Fruit fly (Drosophila melanogaster) whole organism, embryonic: ENCODE data around the gene cbt.

Experiments
- B-H1 ChIP-seq: fragments of 200-800 bp; sonication (Bioruptor generic); IDR thresholded peaks from 3 replicates; pipeline ENCODE4 v1.3.6; 2022; ENCODE audit warnings: missing biosample characterization, missing genetic modification characterization
- B-H2 ChIP-seq: fragments of 200-800 bp; sonication (Bioruptor generic); optimal IDR thresholded peaks from 2 replicates; lab custom pipeline; 2018; ENCODE audit warnings: missing biosample characterization, mild to moderate bottlenecking, missing genetic modification characterization
- Blimp-1 ChIP-seq: fragments of 200-800 bp; sonication (Bioruptor generic); optimal IDR thresholded peaks from 3 replicates; lab custom pipeline; 2018; ENCODE audit warnings: missing biosample characterization, missing genetic modification characterization, mild to moderate bottlenecking, moderate library complexity, missing genetic modification reagents
- CG10959 ChIP-seq: fragments of 200-800 bp; sonication (Bioruptor generic); IDR thresholded peaks from 2 replicates; pipeline ENCODE4 v1.3.6; 2022; ENCODE audit warnings: missing biosample characterization, missing genetic modification characterization
- CG11085 ChIP-seq: fragments of 200-800 bp; sonication (Bioruptor generic); IDR thresholded peaks from 2 replicates; pipeline ENCODE4 v1.3.6; 2022; ENCODE audit warnings: missing biosample characterization, missing genetic modification characterization
- CG11560 ChIP-seq: fragments of 200-800 bp; sonication (Bioruptor generic); IDR thresholded peaks from 3 replicates; pipeline ENCODE4 v1.3.6; 2022; ENCODE audit warnings: missing biosample characterization, missing genetic modification characterization
- CG12219 ChIP-seq: fragments of 200-800 bp; sonication (Bioruptor generic); optimal IDR thresholded peaks from 3 replicates; lab custom pipeline; 2018; ENCODE audit warnings: missing biosample characterization, mild to moderate bottlenecking, missing genetic modification characterization
- CG12299 ChIP-seq: fragments of 200-800 bp; sonication (Bioruptor generic); optimal IDR thresholded peaks from 2 replicates; lab custom pipeline; 2018; ENCODE audit warnings: missing biosample characterization, mild to moderate bottlenecking, missing genetic modification characterization
- CG13424 ChIP-seq: fragments of 200-800 bp; sonication (Bioruptor generic); optimal IDR thresholded peaks from 2 replicates; lab custom pipeline; 2019; ENCODE audit warnings: missing biosample characterization, mild to moderate bottlenecking, missing genetic modification characterization, moderate library complexity
- CG13775 ChIP-seq: fragments of 200-800 bp; sonication (Bioruptor generic); optimal IDR thresholded peaks from 3 replicates; lab custom pipeline; 2017; ENCODE audit warnings: missing biosample characterization, mild to moderate bottlenecking, missing genetic modification characterization
- CG14441 ChIP-seq: fragments of 200-800 bp; sonication (Bioruptor generic); IDR thresholded peaks from 2 replicates; pipeline ENCODE4 v1.3.6; 2022; ENCODE audit warnings: missing biosample characterization, missing genetic modification characterization
- CG15073 ChIP-seq: fragments of 200-800 bp; sonication (Bioruptor generic); optimal IDR thresholded peaks from 2 replicates; lab custom pipeline; 2016; ENCODE audit warnings: missing biosample characterization, missing genetic modification characterization
- CG17186 ChIP-seq: fragments of 200-800 bp; sonication (Bioruptor generic); optimal IDR thresholded peaks from 3 replicates; lab custom pipeline; 2017; ENCODE audit warnings: missing biosample characterization, missing genetic modification reagents, missing genetic modification characterization
- CG17328 ChIP-seq: fragments of 200-800 bp; sonication (Bioruptor generic); IDR thresholded peaks from 2 replicates; pipeline ENCODE4 v1.3.6; 2022; ENCODE audit warnings: missing biosample characterization, missing genetic modification characterization
- CG2120 ChIP-seq: fragments of 200-800 bp; sonication (Bioruptor generic); optimal IDR thresholded peaks from 3 replicates; lab custom pipeline; 2016; ENCODE audit warnings: missing biosample characterization, missing genetic modification characterization
- CG34224 ChIP-seq: fragments of 200-800 bp; sonication (Bioruptor generic); IDR thresholded peaks from 3 replicates; pipeline ENCODE4 v1.3.6; 2022; ENCODE audit warnings: missing biosample characterization, missing genetic modification characterization; ENCODE audit not compliant: partially characterized antibody
- CG6654 ChIP-seq: fragments of 200-800 bp; sonication (Bioruptor generic); optimal IDR thresholded peaks from 2 replicates; lab custom pipeline; 2017; ENCODE audit warnings: missing biosample characterization, mild to moderate bottlenecking, missing genetic modification characterization
- CG7556 ChIP-seq: fragments of 200-800 bp; sonication (Bioruptor generic); optimal IDR thresholded peaks from 2 replicates; lab custom pipeline; 2017; ENCODE audit warnings: missing biosample characterization, mild to moderate bottlenecking, missing genetic modification characterization
- CG7839 ChIP-seq: fragments of 200-800 bp; sonication (Bioruptor generic); optimal IDR thresholded peaks from 3 replicates; lab custom pipeline; 2018; ENCODE audit warnings: missing biosample characterization, mild to moderate bottlenecking, missing genetic modification characterization, moderate library complexity
- CG7963 ChIP-seq: fragments of 200-800 bp; sonication (Bioruptor generic); IDR thresholded peaks from 3 replicates; pipeline ENCODE4 v1.3.6; 2022; ENCODE audit warnings: missing biosample characterization, missing genetic modification characterization; ENCODE audit not compliant: partially characterized antibody
- Fer1 ChIP-seq: fragments of 200-800 bp; sonication (Bioruptor generic); optimal IDR thresholded peaks from 2 replicates; lab custom pipeline; 2017; ENCODE audit warnings: missing biosample characterization, mild to moderate bottlenecking, missing genetic modification characterization
- HLH54F ChIP-seq: fragments of 200-800 bp; sonication (Bioruptor generic); optimal IDR thresholded peaks from 3 replicates; lab custom pipeline; 2016; ENCODE audit warnings: missing biosample characterization, missing genetic modification characterization
- HLHmδ ChIP-seq: fragments of 200-800 bp; sonication (Bioruptor generic); optimal IDR thresholded peaks from 2 replicates; lab custom pipeline; 2018; ENCODE audit warnings: missing biosample characterization, mild to moderate bottlenecking, missing genetic modification characterization, moderate library complexity
- Kr ChIP-seq: fragments of 200-800 bp; sonication (Bioruptor generic); optimal IDR thresholded peaks from 2 replicates; lab custom pipeline; 2017; ENCODE audit warnings: missing biosample characterization, mild to moderate bottlenecking, missing genetic modification characterization
- Mrtf ChIP-seq: fragments of 200-800 bp; sonication (Bioruptor generic); IDR thresholded peaks from 3 replicates; pipeline ENCODE4 v1.3.6; 2022; ENCODE audit warnings: missing biosample characterization, missing genetic modification characterization
- Nf-YB ChIP-seq: fragments of 200-800 bp; sonication (Bioruptor generic); optimal IDR thresholded peaks from 3 replicates; lab custom pipeline; 2019; ENCODE audit warnings: missing biosample characterization, mild to moderate bottlenecking, missing genetic modification characterization, moderate library complexity
- NfI ChIP-seq: fragments of 200-800 bp; sonication (Bioruptor generic); optimal IDR thresholded peaks from 3 replicates; lab custom pipeline; 2018; ENCODE audit warnings: missing biosample characterization, mild to moderate bottlenecking, missing genetic modification characterization, moderate library complexity
- Opbp ChIP-seq: fragments of 200-800 bp; sonication (Bioruptor generic); IDR thresholded peaks from 3 replicates; pipeline ENCODE4 v1.3.6; 2022; ENCODE audit warnings: missing biosample characterization, missing genetic modification characterization; ENCODE audit not compliant: partially characterized antibody
- Ptx1 ChIP-seq: fragments of 200-800 bp; sonication (Bioruptor generic); IDR thresholded peaks from 2 replicates; pipeline ENCODE4 v1.3.6; 2022; ENCODE audit warnings: missing biosample characterization, missing genetic modification characterization
- TFAM ChIP-seq: fragments of 200-800 bp; sonication (Bioruptor generic); optimal IDR thresholded peaks from 2 replicates; lab custom pipeline; 2017; ENCODE audit warnings: missing biosample characterization, missing genetic modification characterization, inconsistent platforms
- ash1 ChIP-seq: fragments of 200-800 bp; sonication (Bioruptor generic); optimal IDR thresholded peaks from 2 replicates; lab custom pipeline; 2018; ENCODE audit warnings: missing biosample characterization, mild to moderate bottlenecking, missing genetic modification characterization
- bsh ChIP-seq, 2 experiments: fragments of 200-800 bp; sonication (Bioruptor generic); optimal IDR thresholded peaks; 2 replicates each; lab custom pipeline; 2017 to 2018; ENCODE audit warnings: mild to moderate bottlenecking in 2 of 2, missing biosample characterization in 2 of 2, missing genetic modification characterization in 2 of 2, moderate library complexity in 1 of 2
- cato ChIP-seq: fragments of 200-800 bp; sonication (Bioruptor generic); optimal IDR thresholded peaks from 2 replicates; lab custom pipeline; 2016; ENCODE audit warnings: missing biosample characterization, missing genetic modification characterization, borderline replicate concordance
- exex ChIP-seq: fragments of 200-800 bp; sonication (Bioruptor generic); optimal IDR thresholded peaks from 4 replicates; lab custom pipeline; 2018; ENCODE audit warnings: missing biosample characterization, mild to moderate bottlenecking, missing genetic modification characterization, moderate library complexity
- fd64A ChIP-seq: fragments of 200-800 bp; sonication (Bioruptor generic); optimal IDR thresholded peaks from 3 replicates; lab custom pipeline; 2018; ENCODE audit warnings: missing biosample characterization, mild to moderate bottlenecking, missing genetic modification characterization
- fru ChIP-seq: fragments of >200 bp; optimal IDR thresholded peaks from 2 replicates; lab custom pipeline; 2017
- fu2 ChIP-seq: fragments of 200-800 bp; sonication (Bioruptor generic); optimal IDR thresholded peaks from 2 replicates; lab custom pipeline; 2016; ENCODE audit warnings: missing biosample characterization, missing genetic modification characterization
- grn ChIP-seq: fragments of 200-800 bp; sonication (Bioruptor generic); optimal IDR thresholded peaks from 3 replicates; lab custom pipeline; 2017; ENCODE audit warnings: missing biosample characterization, missing genetic modification characterization
- gro ChIP-seq: fragments of 200-800 bp; sonication (Bioruptor generic); optimal IDR thresholded peaks from 2 replicates; lab custom pipeline; 2016; ENCODE audit warnings: missing biosample characterization, missing genetic modification characterization
- hb ChIP-seq: fragments of 200-800 bp; sonication (Bioruptor generic); IDR thresholded peaks from 3 replicates; pipeline ENCODE4 v1.3.6; 2022; ENCODE audit warnings: missing biosample characterization, missing genetic modification characterization; ENCODE audit not compliant: partially characterized antibody
- jigr1 ChIP-seq: fragments of 200-800 bp; sonication (Bioruptor generic); IDR thresholded peaks from 3 replicates; pipeline ENCODE4 v1.3.6; 2022; ENCODE audit warnings: missing biosample characterization, missing genetic modification characterization
- onecut ChIP-seq: fragments of 200-800 bp; sonication (Bioruptor generic); IDR thresholded peaks from 2 replicates; pipeline ENCODE4 v1.3.6; 2022; ENCODE audit warnings: missing biosample characterization, missing genetic modification characterization
- org-1 ChIP-seq: fragments of 200-800 bp; sonication (Bioruptor generic); optimal IDR thresholded peaks from 2 replicates; lab custom pipeline; 2017; ENCODE audit warnings: missing biosample characterization, missing genetic modification characterization
- peb ChIP-seq: fragments of 200-800 bp; sonication (Bioruptor generic); IDR thresholded peaks from 2 replicates; pipeline ENCODE4 v1.3.6; 2022; ENCODE audit warnings: missing biosample characterization, missing genetic modification characterization
- pros ChIP-seq: fragments of 200-800 bp; sonication (Bioruptor generic); optimal IDR thresholded peaks from 3 replicates; lab custom pipeline; 2019; ENCODE audit warnings: missing biosample characterization, mild to moderate bottlenecking, missing genetic modification characterization, moderate library complexity
- shn ChIP-seq: fragments of 200-800 bp; sonication (Bioruptor generic); optimal IDR thresholded peaks from 3 replicates; lab custom pipeline; 2016; ENCODE audit warnings: missing biosample characterization, missing genetic modification characterization
- sim ChIP-seq: fragments of 200-800 bp; sonication (Bioruptor generic); IDR thresholded peaks from 2 replicates; pipeline ENCODE4 v1.3.6; 2022; ENCODE audit warnings: missing biosample characterization, missing genetic modification characterization
- sna ChIP-seq: fragments of 200-800 bp; sonication (Bioruptor generic); IDR thresholded peaks from 2 replicates; pipeline ENCODE4 v1.3.6; 2022; ENCODE audit warnings: missing biosample characterization, missing genetic modification characterization; ENCODE audit not compliant: partially characterized antibody
- zf30C ChIP-seq: fragments of 200-800 bp; sonication (Bioruptor generic); optimal IDR thresholded peaks from 3 replicates; lab custom pipeline; 2018; ENCODE audit warnings: missing biosample characterization, mild to moderate bottlenecking, missing genetic modification characterization

Gene cbt

dm6 chr2L:521940-522632 is 42.6 kb upstream of the cbt start (continued):
- TF ChIP-seq HLHmδ (GFP tag; lab: Kevin White, UChicago) (no peak), Mrtf (GFP tag; lab: Robert Waterston, UW) (peak; percentile 61; the same call in 2 of the 3 replicates), CG17186 (peak; percentile 69), gro (GFP tag; lab: Kevin White, UChicago) (peak; percentile 60), B-H2 (no peak), CG2120 (GFP tag; lab: Kevin White, UChicago) (peak; percentile 60), TFAM (GFP tag; lab: Kevin White, UChicago) (peak; percentile 37), sna (no peak), exex (tag; lab: Kevin White, UChicago) (peak; percentile 61), zf30C (GFP tag; lab: Kevin White, UChicago) (peak; percentile 44), bsh (GFP tag; optimal IDR thresholded peaks at IDR 0.05; lab: Kevin White, UChicago) (peak in 1 of 2 experiments; percentile 86), HLH54F (peak; percentile 24), Blimp-1 (GFP tag; lab: Kevin White, UChicago) (peak; percentile 84), grn (GFP tag; lab: Kevin White, UChicago) (no peak), org-1 (GFP tag; lab: Kevin White, UChicago) (peak; percentile 48), CG14441 (GFP tag; lab: Robert Waterston, UW) (peak; percentile 89), Opbp (GFP tag; lab: Robert Waterston, UW) (no peak), B-H1 (GFP tag; lab: Robert Waterston, UW) (peak; percentile 81), CG11085 (GFP tag; lab: Robert Waterston, UW) (0 out of 2 replicates have a peak, but pooled peaks have one; percentile 64), NfI (GFP tag; lab: Kevin White, UChicago) (peak; percentile 19), shn (no peak), onecut (peak; percentile 72), CG11560 (tag; lab: Robert Waterston, UW) (no peak), jigr1 (GFP tag; lab: Robert Waterston, UW) (peak; percentile 58; the same call in 2 of the 3 replicates), Ptx1 (GFP tag; lab: Robert Waterston, UW) (peak; percentile 86), CG7556 (peak; percentile 61), CG34224 (GFP tag; lab: Robert Waterston, UW) (no peak), CG13775 (GFP tag; lab: Kevin White, UChicago) (peak; percentile 47), fu2 (GFP tag; lab: Kevin White, UChicago) (no peak), fd64A (peak; percentile 44), CG12219 (GFP tag; lab: Kevin White, UChicago) (peak; percentile 65), pros (GFP tag; lab: Kevin White, UChicago) (peak; percentile 87), CG17328 (GFP tag; lab: Robert Waterston, UW) (peak; percentile 84), CG10959 (peak; percentile 90), peb (GFP tag; lab: Robert Waterston, UW) (peak; percentile 65), CG7963 (GFP tag; lab: Robert Waterston, UW) (no peak), Kr (peak; percentile 18), CG13424 (tag; lab: Kevin White, UChicago) (peak; percentile 56), CG15073 (GFP tag; lab: Kevin White, UChicago) (peak; percentile 32), Nf-YB (GFP tag; lab: Kevin White, UChicago) (peak; percentile 49), sim (peak; percentile 57; the same call in 1 of the 2 replicates), ash1 (peak; percentile 24), CG6654 (peak; percentile 66), fru (lab: Kevin White, UChicago) (no peak), Fer1 (peak; percentile 77), cato (GFP tag; lab: Kevin White, UChicago) (peak; percentile 41), CG12299 (tag; lab: Kevin White, UChicago) (peak; percentile 14), hb (GFP tag; lab: Robert Waterston, UW) (no peak), CG7839 (tag; lab: Kevin White, UChicago) (peak; percentile 83)
